Fruit fly (Drosophila melanogaster): ENCODE results near the gene wts.

dm6 chr3R:30812023-30812345, 5.6 kb upstream of the wts start:
- no peak for TF ChIP-seq insv (optimal IDR thresholded peaks at IDR 0.05)
- no peak for TF ChIP-seq h (optimal IDR thresholded peaks at IDR 0.05)
- no peak for TF ChIP-seq psq (optimal IDR thresholded peaks at IDR 0.05)
- TF ChIP-seq Sin3A (optimal IDR thresholded peaks at IDR 0.05) = no peak
